Worm (Caenorhabditis elegans): ENCODE measurements around the gene ndx-9.

DNA sequence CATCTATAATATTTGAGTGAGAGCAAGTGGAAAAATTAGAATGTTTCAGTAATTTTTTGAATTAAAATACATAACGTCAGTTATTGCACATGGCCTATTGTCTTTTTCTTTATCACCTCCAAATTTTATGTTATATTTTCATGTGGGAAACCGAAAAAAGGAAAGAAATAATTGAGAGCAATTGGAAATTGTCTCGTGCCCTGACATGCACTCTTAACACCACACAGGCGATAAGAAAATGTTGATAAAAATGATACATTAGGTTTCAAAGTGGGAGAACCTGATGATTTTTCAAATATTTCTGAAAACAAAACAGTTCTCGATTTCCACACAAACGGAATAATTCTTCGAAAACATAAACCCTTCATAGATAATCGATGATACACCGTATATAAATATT is 4.1 kb upstream of the ndx-9 start, which contains the start of gene F13H10.3:
- TF ChIP-seq hmg-4 (GFP tag; optimal IDR thresholded peaks at IDR 0.05) (no peak), flt-1 (GFP tag; IDR thresholded peaks at IDR 0.05) (no peak), ceh-13 (GFP tag; optimal IDR thresholded peaks at IDR 0.05) (no peak), aly-1 (tag; optimal IDR thresholded peaks at IDR 0.05) (no peak), pes-1 (GFP tag; IDR thresholded peaks at IDR 0.05) (no peak), F13C5.2 (tag; optimal IDR thresholded peaks at IDR 0.05) (no peak), scrt-1 (GFP tag; IDR thresholded peaks at IDR 0.05) (no peak), ama-1 (optimal IDR thresholded peaks at IDR 0.05) (no peak), tra-4 (tag; optimal IDR thresholded peaks at IDR 0.05) (no peak), B0310.2 (tag; optimal IDR thresholded peaks at IDR 0.05) (no peak), tbx-37 (GFP tag; conservative IDR thresholded peaks at IDR 0.05) (no peak), ets-7 (tag; optimal IDR thresholded peaks at IDR 0.05) (no peak), ceh-36 (tag; optimal IDR thresholded peaks at IDR 0.05) (no peak)
